Worm (Caenorhabditis elegans): ENCODE data around the gene srh-206.
"Not testable (repeated sequence)": the region's sequence is repeated elsewhere in the genome, so short reads cannot be mapped to it uniquely, and the experiment has no call there.

The srh-206 gene

ce11 chrV:16974919-16975318 lies 20.3 kb upstream of the srh-206 start, which contains the start of gene srx-54:
srx-54 (plus strand) TSS chrV:16975219.
- no peak for TF ChIP-seq T22C8.4 (GFP tag; IDR thresholded peaks at IDR 0.05)
- TF ChIP-seq cog-1 (tag; optimal IDR thresholded peaks at IDR 0.05) = no peak
- no peak for TF ChIP-seq flt-1 (GFP tag; IDR thresholded peaks at IDR 0.05)
- TF ChIP-seq klf-2 (GFP tag; conservative IDR thresholded peaks at IDR 0.05) = no peak
- no peak for TF ChIP-seq ztf-23 (GFP tag; IDR thresholded peaks at IDR 0.05)
- no peak for TF ChIP-seq ref-1 (GFP tag; conservative IDR thresholded peaks at IDR 0.05)
- TF ChIP-seq med-1 (GFP tag; optimal IDR thresholded peaks at IDR 0.05; ENCODE audit: insufficient read depth) = no peak
- no peak for TF ChIP-seq tab-1 (GFP tag; IDR thresholded peaks at IDR 0.05)
- TF ChIP-seq ztf-29 (GFP tag; IDR thresholded peaks at IDR 0.05) = no peak

- TF ChIP-seq T22C8.4 (GFP tag; IDR thresholded peaks at IDR 0.05) = no peak
- no peak for TF ChIP-seq tab-1 (GFP tag; IDR thresholded peaks at IDR 0.05)
- no peak for TF ChIP-seq ztf-29 (GFP tag; IDR thresholded peaks at IDR 0.05)
- TF ChIP-seq med-1 (GFP tag; optimal IDR thresholded peaks at IDR 0.05; ENCODE audit: insufficient read depth) = no peak
- TF ChIP-seq flt-1 (GFP tag; IDR thresholded peaks at IDR 0.05) = no peak
- TF ChIP-seq cog-1 (tag; optimal IDR thresholded peaks at IDR 0.05) = no peak
- TF ChIP-seq ref-1 (GFP tag; conservative IDR thresholded peaks at IDR 0.05) = no peak
- TF ChIP-seq klf-2 (GFP tag; conservative IDR thresholded peaks at IDR 0.05) = no peak
- no peak for TF ChIP-seq ztf-23 (GFP tag; IDR thresholded peaks at IDR 0.05)
These were observed 18.7 kb upstream of the srh-206 start for ce11 chrV:16973338-16973737.

- no peak for TF ChIP-seq ztf-29 (GFP tag; IDR thresholded peaks at IDR 0.05)
- TF ChIP-seq klf-2 (GFP tag; conservative IDR thresholded peaks at IDR 0.05) = no peak
- TF ChIP-seq ref-1 (GFP tag; conservative IDR thresholded peaks at IDR 0.05) = no peak
These were observed 17.5 kb upstream of the srh-206 start, which contains the start of gene srh-119 for ce11 chrV:16972134-16972533. srh-119 (plus strand) TSS chrV:16972434.

- TF ChIP-seq cog-1 (tag; optimal IDR thresholded peaks at IDR 0.05) (no peak), ref-1 (GFP tag; conservative IDR thresholded peaks at IDR 0.05) (no peak), ztf-29 (GFP tag; IDR thresholded peaks at IDR 0.05) (no peak), med-1 (GFP tag; optimal IDR thresholded peaks at IDR 0.05; ENCODE audit: insufficient read depth) (no peak), tab-1 (GFP tag; IDR thresholded peaks at IDR 0.05) (no peak), flt-1 (GFP tag; IDR thresholded peaks at IDR 0.05) (no peak), klf-2 (GFP tag; conservative IDR thresholded peaks at IDR 0.05) (no peak), ztf-23 (GFP tag; IDR thresholded peaks at IDR 0.05) (no peak), T22C8.4 (GFP tag; IDR thresholded peaks at IDR 0.05) (no peak)
These were observed 12.0 kb upstream of the srh-206 start, which contains the start of gene fbxa-90 for ce11 chrV:16966636-16967035. fbxa-90 (plus strand) TSS chrV:16966814.

- TF ChIP-seq ztf-29 (GFP tag; IDR thresholded peaks at IDR 0.05) (no peak), klf-2 (GFP tag; conservative IDR thresholded peaks at IDR 0.05) (no peak), tab-1 (GFP tag; IDR thresholded peaks at IDR 0.05) (no peak), cog-1 (tag; optimal IDR thresholded peaks at IDR 0.05) (no peak), med-1 (GFP tag; optimal IDR thresholded peaks at IDR 0.05; ENCODE audit: insufficient read depth) (no peak), flt-1 (GFP tag; IDR thresholded peaks at IDR 0.05) (no peak), ztf-23 (GFP tag; IDR thresholded peaks at IDR 0.05) (peak; percentile 65; the same call in 1 of the 2 replicates)
These were observed 11.0 kb upstream of the srh-206 start, which contains the start of gene efl-1 for ce11 chrV:16965655-16966054. efl-1 (minus strand) TSS chrV:16965675.

ce11 chrV:16958975-16959374 lies 4.3 kb upstream of the srh-206 start:
- TF ChIP-seq cog-1 (tag; optimal IDR thresholded peaks at IDR 0.05) = no peak
- no peak for TF ChIP-seq tab-1 (GFP tag; IDR thresholded peaks at IDR 0.05)
- TF ChIP-seq med-1 (GFP tag; optimal IDR thresholded peaks at IDR 0.05; ENCODE audit: insufficient read depth) = no peak
- no peak for TF ChIP-seq ztf-23 (GFP tag; IDR thresholded peaks at IDR 0.05)
- no peak for TF ChIP-seq T22C8.4 (GFP tag; IDR thresholded peaks at IDR 0.05)
- TF ChIP-seq klf-2 (GFP tag; conservative IDR thresholded peaks at IDR 0.05) = no peak
- no peak for TF ChIP-seq flt-1 (GFP tag; IDR thresholded peaks at IDR 0.05)
- TF ChIP-seq ztf-29 (GFP tag; IDR thresholded peaks at IDR 0.05) = no peak

- no peak for TF ChIP-seq klf-2 (GFP tag; conservative IDR thresholded peaks at IDR 0.05)
- no peak for TF ChIP-seq med-1 (GFP tag; optimal IDR thresholded peaks at IDR 0.05; ENCODE audit: insufficient read depth)
- no peak for TF ChIP-seq ztf-29 (GFP tag; IDR thresholded peaks at IDR 0.05)
- no peak for TF ChIP-seq cog-1 (tag; optimal IDR thresholded peaks at IDR 0.05)
- TF ChIP-seq ztf-23 (GFP tag; IDR thresholded peaks at IDR 0.05) = no peak
- no peak for TF ChIP-seq tab-1 (GFP tag; IDR thresholded peaks at IDR 0.05)
These were observed 1.6 kb upstream of the srh-206 start, which contains the start of gene clec-239 for ce11 chrV:16956229-16956628. clec-239 (plus strand) TSS chrV:16956529.

ce11 chrV:16951504-16951903 lies 3.2 kb downstream of the srh-206 start, which contains the start of gene clec-238:
clec-238 (plus strand) TSS chrV:16951804.
- TF ChIP-seq med-1 (GFP tag; optimal IDR thresholded peaks at IDR 0.05; ENCODE audit: insufficient read depth) (no peak), cog-1 (tag; optimal IDR thresholded peaks at IDR 0.05) (no peak), ztf-29 (GFP tag; IDR thresholded peaks at IDR 0.05) (no peak), klf-2 (GFP tag; conservative IDR thresholded peaks at IDR 0.05) (no peak), tab-1 (GFP tag; IDR thresholded peaks at IDR 0.05) (no peak), flt-1 (GFP tag; IDR thresholded peaks at IDR 0.05) (no peak), T22C8.4 (GFP tag; IDR thresholded peaks at IDR 0.05) (no peak), ref-1 (GFP tag; conservative IDR thresholded peaks at IDR 0.05) (no peak), ztf-23 (GFP tag; IDR thresholded peaks at IDR 0.05) (no peak)

- TF ChIP-seq ztf-23 (GFP tag; IDR thresholded peaks at IDR 0.05) = no peak
- no peak for TF ChIP-seq ztf-29 (GFP tag; IDR thresholded peaks at IDR 0.05)
- no peak for TF ChIP-seq cog-1 (tag; optimal IDR thresholded peaks at IDR 0.05)
- TF ChIP-seq klf-2 (GFP tag; conservative IDR thresholded peaks at IDR 0.05) = no peak
- TF ChIP-seq ref-1 (GFP tag; conservative IDR thresholded peaks at IDR 0.05) = no peak
- TF ChIP-seq tab-1 (GFP tag; IDR thresholded peaks at IDR 0.05) = no peak
- no peak for TF ChIP-seq T22C8.4 (GFP tag; IDR thresholded peaks at IDR 0.05)
- TF ChIP-seq med-1 (GFP tag; optimal IDR thresholded peaks at IDR 0.05; ENCODE audit: insufficient read depth) = no peak
- no peak for TF ChIP-seq flt-1 (GFP tag; IDR thresholded peaks at IDR 0.05)
These were observed 4.6 kb downstream of the srh-206 start for ce11 chrV:16950036-16950435.

- not testable (repeated sequence) for TF ChIP-seq klf-2 (GFP tag; conservative IDR thresholded peaks at IDR 0.05); ref-1 (GFP tag; conservative IDR thresholded peaks at IDR 0.05); T22C8.4 (GFP tag; IDR thresholded peaks at IDR 0.05)
These were observed 5.1 kb downstream of the srh-206 start, which contains the start of gene fbxa-111 for ce11 chrV:16949609-16950008. fbxa-111 (minus strand) TSS chrV:16949709.
